Worm (Caenorhabditis elegans): Measurements from ENCODE around the gene hst-2.

DNA sequence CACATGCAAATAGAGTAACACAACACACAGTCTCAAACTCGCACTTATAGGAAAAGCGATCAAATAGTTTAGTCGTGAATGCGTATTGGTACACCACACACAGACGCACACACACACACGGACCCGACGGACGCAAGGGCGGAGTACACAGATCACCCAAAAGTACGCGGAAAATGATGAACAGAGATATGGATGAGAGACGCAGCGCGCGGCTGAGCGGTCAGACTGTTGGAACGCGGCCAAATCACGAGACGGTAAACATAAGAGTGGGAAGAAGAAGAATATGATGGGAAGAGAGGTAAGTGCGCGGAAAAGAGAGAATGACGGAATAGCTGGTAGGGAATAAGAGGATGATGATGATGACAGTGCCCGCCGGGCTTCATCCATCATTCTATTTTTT lies 41.1 kb upstream of the hst-2 start:
- TF ChIP-seq dao-5 (tag; optimal IDR thresholded peaks at IDR 0.05) (no peak), W03F9.2 (tag; optimal IDR thresholded peaks at IDR 0.05) (no peak)

Measured in whole organism, L4/young adult.